Worm (Caenorhabditis elegans): ENCODE measurements around the gene npr-43.

The npr-43 gene

DNA sequence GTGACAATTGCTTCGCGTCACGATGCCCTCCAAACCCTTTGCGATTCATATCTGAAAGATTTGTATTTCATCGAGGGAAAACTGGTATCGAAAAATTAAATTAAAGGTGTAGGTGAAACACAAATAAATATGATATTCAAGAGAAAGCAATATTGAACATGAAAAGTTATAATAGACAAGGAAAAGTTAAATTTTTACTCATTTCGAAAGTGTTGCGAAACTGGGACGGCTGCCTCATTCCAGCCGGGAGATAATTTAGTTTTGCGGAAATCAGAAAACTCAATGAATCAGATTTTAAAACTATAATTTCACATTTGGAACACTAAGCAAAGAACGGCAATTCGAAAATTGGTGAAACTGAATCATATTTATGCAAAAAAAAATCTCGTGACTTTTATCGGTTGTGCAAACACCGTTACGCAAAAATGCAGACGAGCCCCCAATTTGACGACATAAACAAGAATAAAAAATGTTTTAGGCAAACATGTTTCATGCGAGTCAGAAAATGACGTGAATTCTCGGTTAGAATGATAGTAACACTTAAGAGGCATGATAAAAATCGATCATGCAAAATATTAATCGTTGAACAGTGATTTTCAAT lies 36.2 kb upstream of the npr-43 start, which contains the start of the genes nxf-1 and C15H11.11 (continued):
- TF ChIP-seq fkh-3 (tag; optimal IDR thresholded peaks at IDR 0.05) (no peak), hlh-12 (tag; optimal IDR thresholded peaks at IDR 0.05) (no peak), dpl-1 (GFP tag; optimal IDR thresholded peaks at IDR 0.05) (no peak), atf-7 (tag; optimal IDR thresholded peaks at IDR 0.05) (peak; percentile 73), nhr-90 (tag; optimal IDR thresholded peaks at IDR 0.05) (no peak), attf-3 (GFP tag; conservative IDR thresholded peaks at IDR 0.05) (no peak), hlh-26 (GFP tag; conservative IDR thresholded peaks at IDR 0.05) (no peak), lin-26 (GFP tag; IDR thresholded peaks at IDR 0.05) (0 out of 2 replicates have a peak, but pooled peaks have one; percentile 5), unc-130 (GFP tag; optimal IDR thresholded peaks at IDR 0.05) (no peak), dox-1 (GFP tag; IDR thresholded peaks at IDR 0.05) (peak; percentile 55), nhr-179 (tag; optimal IDR thresholded peaks at IDR 0.05) (no peak), snpc-1.1 (tag; optimal IDR thresholded peaks at IDR 0.05; ENCODE audit: insufficient read depth) (no peak), chd-7 (tag; optimal IDR thresholded peaks at IDR 0.05) (no peak), tbp1 (GFP tag; optimal IDR thresholded peaks at IDR 0.05) (peak; percentile 19), K12H6.12 (tag; optimal IDR thresholded peaks at IDR 0.05) (no peak), nfya-1 (tag; optimal IDR thresholded peaks at IDR 0.05; ENCODE audit: borderline replicate concordance, insufficient read depth) (no peak), tlf-1 (GFP tag; optimal IDR thresholded peaks at IDR 0.05) (peak; percentile 3), nhr-80 (tag; optimal IDR thresholded peaks at IDR 0.05) (peak; percentile 83), ccch-3 (GFP tag; optimal IDR thresholded peaks at IDR 0.05) (no peak), nfyb-1 (GFP tag; IDR thresholded peaks at IDR 0.05) (peak; percentile 60; the same call in 1 of the 2 replicates), F49E8.2 (tag; optimal IDR thresholded peaks at IDR 0.05; ENCODE audit: insufficient read depth) (no peak), ceh-100 (GFP tag; IDR thresholded peaks at IDR 0.05) (peak; percentile 44; the same call in 1 of the 2 replicates), mcd-1 (GFP tag; IDR thresholded peaks at IDR 0.05) (peak; percentile 66), snpc-3.4 (tag; optimal IDR thresholded peaks at IDR 0.05) (no peak), C06A6.2 (GFP tag; conservative IDR thresholded peaks at IDR 0.05) (no peak), cebp-2 (GFP tag; IDR thresholded peaks at IDR 0.05) (no peak), Y53F4B.3 (GFP tag; IDR thresholded peaks at IDR 0.05) (no peak), nhr-120 (GFP tag; IDR thresholded peaks at IDR 0.05) (no peak), hmg-1.2 (GFP tag; IDR thresholded peaks at IDR 0.05) (no peak), ztf-28 (GFP tag; IDR thresholded peaks at IDR 0.05) (no peak), somi-1 (GFP tag; optimal IDR thresholded peaks at IDR 0.05) (no peak), Y95B8A.8 (GFP tag; IDR thresholded peaks at IDR 0.05) (no peak), ceh-27 (GFP tag; optimal IDR thresholded peaks at IDR 0.05) (no peak), ztf-18 (tag; optimal IDR thresholded peaks at IDR 0.05) (no peak), B0019.2 (GFP tag; conservative IDR thresholded peaks at IDR 0.05) (no peak), lin-40 (tag; optimal IDR thresholded peaks at IDR 0.05) (peak; percentile 68), pbrm-1 (GFP tag; IDR thresholded peaks at IDR 0.05) (0 out of 2 replicates have a peak, but pooled peaks have one; percentile 13), T26A5.8 (tag; optimal IDR thresholded peaks at IDR 0.05) (no peak), ceh-79 (tag; optimal IDR thresholded peaks at IDR 0.05) (no peak), snpc-4 (GFP tag; optimal IDR thresholded peaks at IDR 0.05) (no peak), snpc-4 (tag; optimal IDR thresholded peaks at IDR 0.05) (peak in 3 of 4 experiments; percentile 50 to 72 (median 61)), die-1 (tag; optimal IDR thresholded peaks at IDR 0.05) (no peak), unc-62 (GFP tag; optimal IDR thresholded peaks at IDR 0.05) (no peak), dpff-1 (tag; optimal IDR thresholded peaks at IDR 0.05) (no peak), F39B2.1 (GFP tag; IDR thresholded peaks at IDR 0.05) (no peak), madf-8 (GFP tag; conservative IDR thresholded peaks at IDR 0.05) (no peak), madf-6 (GFP tag; IDR thresholded peaks at IDR 0.05) (0 out of 2 replicates have a peak, but pooled peaks have one; percentile 22), ceh-58 (GFP tag; IDR thresholded peaks at IDR 0.05) (no peak), nfya-2 (GFP tag; IDR thresholded peaks at IDR 0.05) (no peak)

Data from whole organism, young adult.